Fruit fly (Drosophila melanogaster) whole organism, embryonic: ENCODE measurements around the gene Hip14.

Experiments
- Abd-B ChIP-seq: fragments of 200-800 bp; sonication (Bioruptor generic); optimal IDR thresholded peaks from 2 replicates; lab custom pipeline; 2018; ENCODE audit warnings: missing biosample characterization, mild to moderate bottlenecking, missing genetic modification characterization, moderate library complexity
- C15 ChIP-seq: fragments of 200-800 bp; sonication (Bioruptor generic); IDR thresholded peaks from 3 replicates; pipeline ENCODE4 v1.3.6; 2022; ENCODE audit warnings: missing biosample characterization, missing genetic modification characterization
- CG12744 ChIP-seq: fragments of 200-800 bp; sonication (Bioruptor generic); optimal IDR thresholded peaks from 2 replicates; lab custom pipeline; 2016; ENCODE audit warnings: missing biosample characterization, missing genetic modification characterization
- CG12942 ChIP-seq: fragments of 200-800 bp; sonication (Bioruptor generic); optimal IDR thresholded peaks from 3 replicates; lab custom pipeline; 2016; ENCODE audit warnings: missing biosample characterization, missing genetic modification characterization
- CG17912 ChIP-seq: fragments of 200-800 bp; sonication (Bioruptor generic); optimal IDR thresholded peaks from 2 replicates; lab custom pipeline; 2018; ENCODE audit warnings: missing biosample characterization, mild to moderate bottlenecking, missing genetic modification characterization
- CG2199 ChIP-seq: fragments of 200-800 bp; sonication (Bioruptor generic); IDR thresholded peaks from 3 replicates; pipeline ENCODE4 v1.3.6; 2022; ENCODE audit warnings: missing biosample characterization, missing genetic modification characterization
- CG30020 ChIP-seq: fragments of 200-800 bp; optimal IDR thresholded peaks from 2 replicates; lab custom pipeline; 2019; ENCODE audit warnings: missing biosample characterization, mild to moderate bottlenecking, missing genetic modification characterization, moderate library complexity
- CG30431 ChIP-seq: fragments of 200-800 bp; sonication (Bioruptor generic); optimal IDR thresholded peaks from 2 replicates; lab custom pipeline; 2017; ENCODE audit warnings: missing biosample characterization, missing genetic modification characterization
- CG4707 ChIP-seq: fragments of 200-800 bp; sonication (Bioruptor generic); optimal IDR thresholded peaks from 2 replicates; lab custom pipeline; 2018; ENCODE audit warnings: missing biosample characterization, mild to moderate bottlenecking, missing genetic modification characterization, moderate library complexity
- CG6254 ChIP-seq: fragments of 200-800 bp; sonication (Bioruptor generic); optimal IDR thresholded peaks from 3 replicates; lab custom pipeline; 2017; ENCODE audit warnings: mild to moderate bottlenecking, missing biosample characterization, missing genetic modification reagents, missing genetic modification characterization
- CG6689 ChIP-seq: fragments of 200-800 bp; sonication (Bioruptor generic); IDR thresholded peaks from 2 replicates; pipeline ENCODE4 v1.3.6; 2022; ENCODE audit warnings: missing biosample characterization, missing genetic modification characterization
- CG8290 ChIP-seq, 3 experiments: fragments of 200-800 bp; sonication (Bioruptor generic); optimal IDR thresholded peaks; 2 replicates each; lab custom pipeline; 2016 to 2019; ENCODE audit warnings: missing biosample characterization in 3 of 3, missing genetic modification characterization in 3 of 3, mild to moderate bottlenecking in 2 of 3, moderate library complexity in 1 of 3
- CG9876 ChIP-seq: fragments of 200-800 bp; sonication (Bioruptor generic); optimal IDR thresholded peaks from 2 replicates; lab custom pipeline; 2016; ENCODE audit warnings: missing biosample characterization, missing genetic modification characterization
- D ChIP-seq, 2 experiments: fragments of 200-800 bp in 1 of 2; fragments of >200 bp in 1 of 2; sonication (Bioruptor generic) in 1 of 2; optimal IDR thresholded peaks; 2 replicates in 1 of 2; 3 replicates in 1 of 2; lab custom pipeline; 2017; ENCODE audit warnings: mild to moderate bottlenecking in 1 of 2, missing biosample characterization in 1 of 2, missing genetic modification characterization in 1 of 2, missing genetic modification reagents in 1 of 2
- Dref ChIP-seq: fragments of 200-800 bp; sonication (Bioruptor generic); IDR thresholded peaks from 2 replicates; pipeline ENCODE4 v1.3.6; 2022; ENCODE audit warnings: missing biosample characterization, missing genetic modification characterization
- E2f2 ChIP-seq: fragments of 200-800 bp; sonication (Bioruptor generic); IDR thresholded peaks from 2 replicates; pipeline ENCODE4 v1.3.6; 2022; ENCODE audit warnings: missing biosample characterization, missing genetic modification characterization
- Hand ChIP-seq: fragments of 200-800 bp; sonication (Bioruptor generic); optimal IDR thresholded peaks from 2 replicates; lab custom pipeline; 2017; ENCODE audit warnings: mild to moderate bottlenecking, missing biosample characterization, missing genetic modification reagents, missing genetic modification characterization
- Hmr ChIP-seq: fragments of 200-800 bp; sonication (Bioruptor generic); optimal IDR thresholded peaks from 3 replicates; lab custom pipeline; 2017; ENCODE audit warnings: mild to moderate bottlenecking, missing biosample characterization, missing genetic modification reagents, missing genetic modification characterization
- NC2β ChIP-seq: fragments of 200-800 bp; sonication (Bioruptor generic); optimal IDR thresholded peaks from 2 replicates; lab custom pipeline; 2016; ENCODE audit warnings: missing biosample characterization, missing genetic modification characterization
- Nf-YA ChIP-seq: fragments of 200-800 bp; sonication (Bioruptor generic); IDR thresholded peaks from 2 replicates; pipeline ENCODE4 v1.3.6; 2022; ENCODE audit warnings: missing biosample characterization, missing genetic modification characterization
- Opbp ChIP-seq: fragments of 200-800 bp; sonication (Bioruptor generic); IDR thresholded peaks from 3 replicates; pipeline ENCODE4 v1.3.6; 2022; ENCODE audit warnings: missing biosample characterization, missing genetic modification characterization; ENCODE audit not compliant: partially characterized antibody
- Sry-β ChIP-seq: fragments of 200-800 bp; sonication (Bioruptor generic); optimal IDR thresholded peaks from 2 replicates; lab custom pipeline; 2018; ENCODE audit warnings: missing biosample characterization, mild to moderate bottlenecking, missing genetic modification characterization, moderate library complexity
- ac ChIP-seq: fragments of 200-800 bp; sonication (Bioruptor generic); optimal IDR thresholded peaks from 3 replicates; lab custom pipeline; 2017; ENCODE audit warnings: missing biosample characterization, mild to moderate bottlenecking, missing genetic modification characterization
- amos ChIP-seq: fragments of 200-800 bp; sonication (Bioruptor generic); IDR thresholded peaks from 2 replicates; pipeline ENCODE4 v1.3.6; 2022; ENCODE audit warnings: missing biosample characterization, missing genetic modification characterization; ENCODE audit not compliant: partially characterized antibody
- ci ChIP-seq: fragments of 200-800 bp; sonication (Bioruptor generic); IDR thresholded peaks from 3 replicates; pipeline ENCODE4 v1.3.6; 2022; ENCODE audit warnings: missing biosample characterization, missing genetic modification characterization
- crc ChIP-seq: fragments of 200-800 bp; sonication (Bioruptor generic); optimal IDR thresholded peaks from 2 replicates; lab custom pipeline; 2016; ENCODE audit warnings: missing biosample characterization, missing genetic modification characterization
- dysf ChIP-seq: fragments of 200-800 bp; sonication (Bioruptor generic); IDR thresholded peaks from 3 replicates; pipeline ENCODE4 v1.3.6; 2022; ENCODE audit warnings: missing biosample characterization, missing genetic modification characterization
- en ChIP-seq: fragments of 200-800 bp; sonication (Bioruptor generic); optimal IDR thresholded peaks from 2 replicates; lab custom pipeline; 2016; ENCODE audit warnings: missing biosample characterization, missing genetic modification characterization
- grau ChIP-seq: fragments of 200-800 bp; optimal IDR thresholded peaks from 3 replicates; lab custom pipeline; 2019; ENCODE audit warnings: missing biosample characterization, mild to moderate bottlenecking, missing genetic modification characterization, moderate library complexity
- gsb-n ChIP-seq: fragments of 200-800 bp; sonication (Bioruptor generic); optimal IDR thresholded peaks from 3 replicates; lab custom pipeline; 2018; ENCODE audit warnings: missing biosample characterization, mild to moderate bottlenecking, missing genetic modification characterization
- her ChIP-seq: fragments of 200-800 bp; sonication (Bioruptor generic); optimal IDR thresholded peaks from 2 replicates; lab custom pipeline; 2016; ENCODE audit warnings: missing biosample characterization, missing genetic modification characterization
- kni ChIP-seq: fragments of 200-800 bp; sonication (Bioruptor generic); optimal IDR thresholded peaks from 3 replicates; lab custom pipeline; 2017; ENCODE audit warnings: mild to moderate bottlenecking, missing biosample characterization, missing genetic modification reagents, missing genetic modification characterization
- lab ChIP-seq: fragments of 200-800 bp; sonication (Bioruptor generic); optimal IDR thresholded peaks from 3 replicates; lab custom pipeline; 2017; ENCODE audit warnings: missing biosample characterization, missing genetic modification characterization, mild to moderate bottlenecking, moderate library complexity, missing genetic modification reagents
- onecut ChIP-seq: fragments of 200-800 bp; sonication (Bioruptor generic); IDR thresholded peaks from 2 replicates; pipeline ENCODE4 v1.3.6; 2022; ENCODE audit warnings: missing biosample characterization, missing genetic modification characterization
- pan ChIP-seq, 4 experiments: fragments of >200 bp in 3 of 4; fragments of 200-800 bp in 1 of 4; sonication (Bioruptor generic) in 1 of 4; optimal IDR thresholded peaks in 3 of 4; IDR thresholded peaks in 1 of 4; 2 replicates each; pipeline versions ENCODE4 v1.3.6 to Lab custom; 2017 to 2022; ENCODE audit warnings: missing biosample characterization in 2 of 4, missing genetic modification characterization in 2 of 4, mixed read lengths in 1 of 4
- prd ChIP-seq, 3 experiments: fragments of >200 bp in 2 of 3; fragments of 200-800 bp in 1 of 3; sonication (Bioruptor generic) in 1 of 3; optimal IDR thresholded peaks in 2 of 3; IDR thresholded peaks in 1 of 3; 2 replicates in 2 of 3; 3 replicates in 1 of 3; pipeline versions ENCODE4 v1.3.6 to Lab custom; 2017 to 2022; ENCODE audit warnings: missing biosample characterization in 1 of 3, missing genetic modification characterization in 1 of 3
- pros ChIP-seq: fragments of 200-800 bp; sonication (Bioruptor generic); optimal IDR thresholded peaks from 3 replicates; lab custom pipeline; 2019; ENCODE audit warnings: missing biosample characterization, mild to moderate bottlenecking, missing genetic modification characterization, moderate library complexity
- twi ChIP-seq: fragments of 200-800 bp; optimal IDR thresholded peaks from 2 replicates; lab custom pipeline; 2019; ENCODE audit warnings: missing biosample characterization, mild to moderate bottlenecking, missing genetic modification characterization, moderate library complexity
- zen ChIP-seq: fragments of 200-800 bp; sonication (Bioruptor generic); optimal IDR thresholded peaks from 3 replicates; lab custom pipeline; 2018; ENCODE audit warnings: missing biosample characterization, mild to moderate bottlenecking, missing genetic modification characterization, moderate library complexity

Hip14 gene

dm6 chr3L:16012315-16012950 lies 24.4 kb downstream of the Hip14 start:
- TF ChIP-seq CG4707 (GFP tag; lab: Kevin White, UChicago) (peak; percentile 13), C15 (no peak), twi (tag; lab: Kevin White, UChicago) (peak; percentile 16), Nf-YA (GFP tag; lab: Robert Waterston, UW) (no peak), kni (GFP tag; lab: Kevin White, UChicago) (peak; percentile 61), zen (tag; lab: Kevin White, UChicago) (peak; percentile 95), CG9876 (GFP tag; lab: Kevin White, UChicago) (no peak), grau (no peak), CG30020 (no peak), Hmr (GFP tag; lab: Kevin White, UChicago) (no peak), gsb-n (peak; percentile 42), D (optimal IDR thresholded peaks at IDR 0.05; lab: Kevin White, UChicago) (peak; percentile 75), D (GFP tag; optimal IDR thresholded peaks at IDR 0.05; lab: Kevin White, UChicago) (no peak), Dref (GFP tag; lab: Robert Waterston, UW) (no peak), NC2β (no peak), dysf (GFP tag; lab: Robert Waterston, UW) (no peak), Sry-β (GFP tag; lab: Kevin White, UChicago) (no peak), Opbp (GFP tag; lab: Robert Waterston, UW) (0 out of 3 replicates have a peak, but pooled peaks have one; percentile 30), pros (GFP tag; lab: Kevin White, UChicago) (peak; percentile 12), lab (no peak), CG17912 (GFP tag; lab: Kevin White, UChicago) (no peak), en (GFP tag; lab: Kevin White, UChicago) (no peak), E2f2 (GFP tag; lab: Robert Waterston, UW) (no peak), CG6254 (GFP tag; lab: Kevin White, UChicago) (no peak), Hand (GFP tag; lab: Kevin White, UChicago) (no peak), ci (GFP tag; lab: Robert Waterston, UW) (no peak), CG12942 (GFP tag; lab: Kevin White, UChicago) (no peak), crc (no peak), prd (optimal IDR thresholded peaks at IDR 0.05; lab: Kevin White, UChicago) (no peak), prd (GFP tag; IDR thresholded peaks at IDR 0.05; lab: Robert Waterston, UW) (peak; percentile 63; the same call in 2 of the 3 replicates), onecut (GFP tag; lab: Robert Waterston, UW) (no peak), CG30431 (GFP tag; lab: Kevin White, UChicago) (no peak), CG12744 (GFP tag; lab: Kevin White, UChicago) (no peak), CG2199 (GFP tag; lab: Robert Waterston, UW) (peak; percentile 69; the same call in 1 of the 3 replicates), amos (GFP tag; lab: Robert Waterston, UW) (no peak), Abd-B (GFP tag; lab: Kevin White, UChicago) (no peak), ac (GFP tag; lab: Kevin White, UChicago) (no peak), CG8290 (GFP tag; optimal IDR thresholded peaks at IDR 0.05; lab: Kevin White, UChicago) (peak; percentile 4), CG8290 (tag; optimal IDR thresholded peaks at IDR 0.05; lab: Kevin White, UChicago) (no peak), her (GFP tag; lab: Kevin White, UChicago) (no peak), CG6689 (GFP tag; lab: Robert Waterston, UW) (no peak), pan (optimal IDR thresholded peaks at IDR 0.05; lab: Kevin White, UChicago) (peak in 1 of 2 experiments; percentile 67), pan (GFP tag; optimal IDR thresholded peaks at IDR 0.05 in 1 of 2, IDR thresholded peaks at IDR 0.05 in 1 of 2) (peak in 1 of 2 experiments; percentile 35)
